Worm (Caenorhabditis elegans) whole organism, L4 larva: ENCODE data around the gene ZK546.2.

Experiments
- F49E8.2 ChIP-seq: sonication (generic microtip); optimal IDR thresholded peaks from 2 replicates; lab custom pipeline; 2016; ENCODE audit warnings: missing compliant biosample characterization, mild to moderate bottlenecking, missing genetic modification characterization, borderline replicate concordance
- ZK546.5 ChIP-seq, 2 experiments: sonication (generic microtip); optimal IDR thresholded peaks; 2 replicates each; lab custom pipeline; 2017; ENCODE audit warnings: missing biosample characterization in 2 of 2, missing genetic modification characterization in 2 of 2
- ceh-82 ChIP-seq: sonication (generic microtip); optimal IDR thresholded peaks from 2 replicates; lab custom pipeline; 2017; ENCODE audit warnings: missing biosample characterization, missing genetic modification characterization
- duxl-1 ChIP-seq: sonication (generic microtip); optimal IDR thresholded peaks from 2 replicates; lab custom pipeline; 2016; ENCODE audit warnings: mild to moderate bottlenecking, missing genetic modification characterization, moderate library complexity, missing compliant biosample characterization; ENCODE audit not compliant: poor library complexity
- fkh-10 ChIP-seq: fragments of 150-350 bp; optimal IDR thresholded peaks from 2 replicates; lab custom pipeline; 2014; ENCODE audit warnings: missing biosample characterization, missing genetic modification reagents, missing genetic modification characterization
- hlh-11 ChIP-seq: fragments of 200-800 bp; sonication (Bioruptor generic); optimal IDR thresholded peaks from 2 replicates; lab custom pipeline; 2018; ENCODE audit warnings: mild to moderate bottlenecking, missing genetic modification characterization, missing compliant biosample characterization
- nhr-25 ChIP-seq: sonication (generic microtip); optimal IDR thresholded peaks from 2 replicates; lab custom pipeline; 2017; ENCODE audit warnings: missing genetic modification characterization, mild to moderate bottlenecking, missing compliant biosample characterization, antibody characterized with exemption, moderate library complexity, borderline replicate concordance; ENCODE audit not compliant: insufficient read depth
- sdz-12 ChIP-seq: fragments of 200-800 bp; sonication (Bioruptor generic); optimal IDR thresholded peaks from 2 replicates; lab custom pipeline; 2018; ENCODE audit warnings: mild to moderate bottlenecking, missing genetic modification characterization, missing compliant biosample characterization
- snpc-4 ChIP-seq: fragments of 150-350 bp; optimal IDR thresholded peaks from 2 replicates; lab custom pipeline; 2014; ENCODE audit warnings: missing biosample characterization, missing genetic modification characterization
- ztf-11 ChIP-seq: fragments of 150-350 bp; optimal IDR thresholded peaks from 2 replicates; lab custom pipeline; 2014; ENCODE audit warnings: missing biosample characterization, missing genetic modification characterization

DNA sequence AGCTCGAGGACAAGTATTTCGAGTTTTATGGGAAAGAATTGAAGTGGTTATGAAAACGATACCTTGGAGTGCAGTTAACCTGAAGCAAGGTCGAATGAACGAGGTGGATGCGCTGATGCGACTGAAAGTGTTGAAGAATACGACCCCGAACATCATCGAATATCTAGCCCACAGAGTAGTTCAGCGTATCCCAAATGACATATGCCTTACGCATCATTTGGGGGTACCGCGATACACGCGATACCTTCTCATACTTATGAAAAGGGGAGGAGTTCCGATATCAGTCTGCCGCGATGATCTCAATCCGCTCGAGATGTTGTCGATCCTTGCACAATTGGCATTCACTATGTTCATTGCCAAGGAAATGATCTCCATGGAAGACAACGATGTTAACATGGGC lies 44.0 kb downstream of the ZK546.2 start, which contains the start of gene T27F7.12:
- TF ChIP-seq duxl-1 (tag; lab: Kevin White, UChicago) (no peak), F49E8.2 (tag; lab: Kevin White, UChicago) (no peak), fkh-10 (GFP tag; lab: Kevin White, UChicago) (no peak), ztf-11 (tag; lab: Kevin White, UChicago) (no peak), hlh-11 (tag; lab: Kevin White, UChicago) (no peak), ceh-82 (no peak), ZK546.5 (tag; optimal IDR thresholded peaks at IDR 0.05; lab: Kevin White, UChicago) (no peak), snpc-4 (tag; lab: Kevin White, UChicago) (no peak), sdz-12 (GFP tag; lab: Kevin White, UChicago) (no peak), nhr-25 (tag; lab: Kevin White, UChicago) (no peak)
